Worm (Caenorhabditis elegans): ENCODE results near the gene nhr-76.

DNA sequence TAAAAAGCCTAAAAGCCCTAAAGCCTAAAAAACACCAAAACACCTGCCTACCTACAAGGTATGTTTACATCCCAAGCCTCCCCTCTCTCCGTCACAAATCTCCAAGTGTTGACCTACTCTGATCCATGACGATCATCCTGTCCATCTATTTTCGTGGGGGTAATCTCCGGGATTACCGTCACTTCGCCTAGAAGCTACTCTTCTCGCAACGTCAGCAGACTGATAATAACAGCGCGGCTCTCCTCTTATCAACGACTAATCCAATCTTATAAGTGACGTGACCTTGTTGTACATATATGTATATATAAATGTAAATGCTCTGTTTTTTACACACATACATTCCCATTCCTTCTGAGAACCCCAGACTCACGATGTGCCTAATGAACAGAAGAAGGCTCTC lies 21.0 kb downstream of the nhr-76 start:
- no peak for TF ChIP-seq flt-1 (GFP tag; IDR thresholded peaks at IDR 0.05)
- no peak for TF ChIP-seq T22C8.4 (GFP tag; IDR thresholded peaks at IDR 0.05)
- no peak for TF ChIP-seq ztf-29 (GFP tag; IDR thresholded peaks at IDR 0.05)
- TF ChIP-seq ztf-23 (GFP tag; IDR thresholded peaks at IDR 0.05), result no peak
- no peak for TF ChIP-seq ref-1 (GFP tag; conservative IDR thresholded peaks at IDR 0.05)
- TF ChIP-seq klf-2 (GFP tag; conservative IDR thresholded peaks at IDR 0.05), result no peak
- no peak for TF ChIP-seq tab-1 (GFP tag; IDR thresholded peaks at IDR 0.05)
